Fruit fly (Drosophila melanogaster) whole organism, embryonic: ENCODE measurements around the gene CG32206.

ENCODE experiments used
- ATbp ChIP-seq: fragments of 200-800 bp; sonication (Bioruptor generic); optimal IDR thresholded peaks from 2 replicates; lab custom pipeline; 2017; ENCODE audit warnings: missing biosample characterization, mild to moderate bottlenecking, missing genetic modification characterization, missing genetic modification reagents
- Asciz ChIP-seq: fragments of 200-800 bp; sonication (Bioruptor generic); optimal IDR thresholded peaks from 2 replicates; lab custom pipeline; 2017; ENCODE audit warnings: missing biosample characterization, mild to moderate bottlenecking, missing genetic modification characterization, missing genetic modification reagents
- Awh ChIP-seq: fragments of 200-800 bp; sonication (Bioruptor generic); IDR thresholded peaks from 2 replicates; pipeline ENCODE4, ENCODE4 v1.3.6; 2022; ENCODE audit warnings: missing biosample characterization, missing genetic modification characterization
- Blimp-1 ChIP-seq: fragments of 200-800 bp; sonication (Bioruptor generic); optimal IDR thresholded peaks from 3 replicates; lab custom pipeline; 2018; ENCODE audit warnings: missing biosample characterization, missing genetic modification characterization, mild to moderate bottlenecking, moderate library complexity, missing genetic modification reagents
- BtbVII ChIP-seq: fragments of 200-800 bp; sonication (Bioruptor generic); optimal IDR thresholded peaks from 3 replicates; lab custom pipeline; 2017; ENCODE audit warnings: missing biosample characterization, mild to moderate bottlenecking, missing genetic modification characterization
- CG10431 ChIP-seq: fragments of 200-800 bp; sonication (Bioruptor generic); optimal IDR thresholded peaks from 3 replicates; lab custom pipeline; 2018; ENCODE audit warnings: missing biosample characterization, mild to moderate bottlenecking, missing genetic modification characterization
- CG10565 ChIP-seq: fragments of 200-800 bp; sonication (Bioruptor generic); optimal IDR thresholded peaks from 3 replicates; lab custom pipeline; 2016; ENCODE audit warnings: missing biosample characterization, mild to moderate bottlenecking, missing genetic modification characterization
- CG11247 ChIP-seq: fragments of 200-800 bp; sonication (Bioruptor generic); IDR thresholded peaks from 2 replicates; pipeline ENCODE4 v1.3.6; 2022; ENCODE audit warnings: missing biosample characterization, missing genetic modification characterization
- CG12391 ChIP-seq: fragments of 200-800 bp; sonication (Bioruptor generic); optimal IDR thresholded peaks from 3 replicates; lab custom pipeline; 2018; ENCODE audit warnings: missing biosample characterization, mild to moderate bottlenecking, missing genetic modification characterization, moderate library complexity
- CG13296 ChIP-seq: fragments of 200-800 bp; sonication (Bioruptor generic); optimal IDR thresholded peaks from 3 replicates; lab custom pipeline; 2018; ENCODE audit warnings: missing biosample characterization, mild to moderate bottlenecking, missing genetic modification characterization
- CG15514 ChIP-seq: fragments of 200-800 bp; sonication (Bioruptor generic); optimal IDR thresholded peaks from 3 replicates; lab custom pipeline; 2017; ENCODE audit warnings: missing biosample characterization, missing genetic modification characterization, mild to moderate bottlenecking, moderate library complexity, missing genetic modification reagents
- CG15601 ChIP-seq: fragments of 200-800 bp; sonication (Bioruptor generic); optimal IDR thresholded peaks from 3 replicates; lab custom pipeline; 2019; ENCODE audit warnings: missing biosample characterization, mild to moderate bottlenecking, missing genetic modification characterization, moderate library complexity
- CG16813 ChIP-seq: fragments of 200-800 bp; sonication (Bioruptor generic); IDR thresholded peaks from 3 replicates; pipeline ENCODE4 v1.3.6; 2022; ENCODE audit warnings: missing biosample characterization, missing genetic modification characterization; ENCODE audit not compliant: partially characterized antibody
- CG17568 ChIP-seq: fragments of 200-800 bp; sonication (Bioruptor generic); optimal IDR thresholded peaks from 2 replicates; lab custom pipeline; 2018; ENCODE audit warnings: missing biosample characterization, mild to moderate bottlenecking, missing genetic modification characterization, moderate library complexity
- CG18262 ChIP-seq: fragments of 200-800 bp; optimal IDR thresholded peaks from 3 replicates; lab custom pipeline; 2019; ENCODE audit warnings: missing biosample characterization, mild to moderate bottlenecking, missing genetic modification characterization, moderate library complexity
- CG18599 ChIP-seq: fragments of 200-800 bp; sonication (Bioruptor generic); optimal IDR thresholded peaks from 3 replicates; lab custom pipeline; 2017; ENCODE audit warnings: missing biosample characterization, missing genetic modification characterization, mild to moderate bottlenecking, moderate library complexity, missing genetic modification reagents
- CG18619 ChIP-seq: fragments of 200-800 bp; sonication (Bioruptor generic); optimal IDR thresholded peaks from 3 replicates; lab custom pipeline; 2017; ENCODE audit warnings: missing biosample characterization, mild to moderate bottlenecking, missing genetic modification characterization
- CG2678 ChIP-seq: fragments of 200-800 bp; sonication (Bioruptor generic); optimal IDR thresholded peaks from 3 replicates; lab custom pipeline; 2019; ENCODE audit warnings: missing biosample characterization, mild to moderate bottlenecking, missing genetic modification characterization, moderate library complexity
- CG2712 ChIP-seq: fragments of 200-800 bp; optimal IDR thresholded peaks from 3 replicates; lab custom pipeline; 2019; ENCODE audit warnings: missing biosample characterization, mild to moderate bottlenecking, missing genetic modification characterization, moderate library complexity
- CG3281 ChIP-seq: fragments of 200-800 bp; sonication (Bioruptor generic); optimal IDR thresholded peaks from 3 replicates; lab custom pipeline; 2017; ENCODE audit warnings: missing biosample characterization, mild to moderate bottlenecking, missing genetic modification characterization
- CG3407 ChIP-seq: fragments of 200-800 bp; sonication (Bioruptor generic); optimal IDR thresholded peaks from 2 replicates; lab custom pipeline; 2018; ENCODE audit warnings: missing biosample characterization, mild to moderate bottlenecking, missing genetic modification characterization
- CG34224 ChIP-seq: fragments of 200-800 bp; sonication (Bioruptor generic); IDR thresholded peaks from 3 replicates; pipeline ENCODE4 v1.3.6; 2022; ENCODE audit warnings: missing biosample characterization, missing genetic modification characterization; ENCODE audit not compliant: partially characterized antibody
- CG4707 ChIP-seq: fragments of 200-800 bp; sonication (Bioruptor generic); optimal IDR thresholded peaks from 2 replicates; lab custom pipeline; 2018; ENCODE audit warnings: missing biosample characterization, mild to moderate bottlenecking, missing genetic modification characterization, moderate library complexity
- CG4854 ChIP-seq: fragments of 200-800 bp; sonication (Bioruptor generic); optimal IDR thresholded peaks from 2 replicates; lab custom pipeline; 2016; ENCODE audit warnings: missing biosample characterization, missing genetic modification characterization, inconsistent platforms
- CG6813 ChIP-seq: fragments of 200-800 bp; sonication (Bioruptor generic); optimal IDR thresholded peaks from 2 replicates; lab custom pipeline; 2017; ENCODE audit warnings: missing biosample characterization, missing genetic modification characterization, mild to moderate bottlenecking, moderate library complexity, missing genetic modification reagents
- CG6854 ChIP-seq: fragments of 200-800 bp; sonication (Bioruptor generic); optimal IDR thresholded peaks from 3 replicates; lab custom pipeline; 2017; ENCODE audit warnings: missing biosample characterization, mild to moderate bottlenecking, missing genetic modification characterization
- Dbx ChIP-seq: fragments of 200-800 bp; sonication (Bioruptor generic); IDR thresholded peaks from 3 replicates; pipeline ENCODE4 v1.3.6; 2022; ENCODE audit warnings: missing biosample characterization, missing genetic modification characterization
- Doc3 ChIP-seq: fragments of 200-800 bp; sonication (Bioruptor generic); IDR thresholded peaks from 3 replicates; pipeline ENCODE4 v1.3.6; 2022; ENCODE audit warnings: missing biosample characterization, missing genetic modification characterization; ENCODE audit not compliant: partially characterized antibody
- Drgx ChIP-seq: fragments of 200-800 bp; sonication (Bioruptor generic); IDR thresholded peaks from 2 replicates; pipeline ENCODE4 v1.3.6; 2022; ENCODE audit warnings: missing biosample characterization, missing genetic modification characterization
- Hmr ChIP-seq: fragments of 200-800 bp; sonication (Bioruptor generic); optimal IDR thresholded peaks from 3 replicates; lab custom pipeline; 2017; ENCODE audit warnings: mild to moderate bottlenecking, missing biosample characterization, missing genetic modification reagents, missing genetic modification characterization
- Med ChIP-seq: fragments of 200-800 bp; sonication (Bioruptor generic); peaks from one replicate; lab custom pipeline; 2016; ENCODE audit warnings: missing biosample characterization, missing genetic modification characterization, mild to moderate bottlenecking, inconsistent platforms, moderate library complexity
- Meics ChIP-seq: fragments of 200-800 bp; sonication (Bioruptor generic); optimal IDR thresholded peaks from 2 replicates; lab custom pipeline; 2017; ENCODE audit warnings: missing biosample characterization, mild to moderate bottlenecking, missing genetic modification characterization
- Oaz ChIP-seq: fragments of 200-800 bp; sonication (Bioruptor generic); IDR thresholded peaks from 2 replicates; pipeline ENCODE4 v1.3.6; 2022; ENCODE audit warnings: missing biosample characterization, missing genetic modification characterization
- Ptx1 ChIP-seq: fragments of 200-800 bp; sonication (Bioruptor generic); IDR thresholded peaks from 2 replicates; pipeline ENCODE4 v1.3.6; 2022; ENCODE audit warnings: missing biosample characterization, missing genetic modification characterization
- Rfx ChIP-seq: fragments of 200-800 bp; sonication (Bioruptor generic); IDR thresholded peaks from 2 replicates; pipeline ENCODE4 v1.3.6; 2022; ENCODE audit warnings: missing biosample characterization, missing genetic modification characterization
- Sox100B ChIP-seq: fragments of 200-800 bp; sonication (Bioruptor generic); optimal IDR thresholded peaks from 3 replicates; lab custom pipeline; 2018; ENCODE audit warnings: missing biosample characterization, mild to moderate bottlenecking, missing genetic modification characterization
- Vsx1 ChIP-seq: fragments of 200-800 bp; sonication (Bioruptor generic); optimal IDR thresholded peaks from 2 replicates; lab custom pipeline; 2017; ENCODE audit warnings: missing biosample characterization, mild to moderate bottlenecking, missing genetic modification characterization, missing genetic modification reagents
- ash1 ChIP-seq: fragments of 200-800 bp; sonication (Bioruptor generic); optimal IDR thresholded peaks from 2 replicates; lab custom pipeline; 2018; ENCODE audit warnings: missing biosample characterization, mild to moderate bottlenecking, missing genetic modification characterization
- cad ChIP-seq: fragments of >200 bp; optimal IDR thresholded peaks from 2 replicates; lab custom pipeline; 2017; ENCODE audit warnings: missing biosample characterization, missing genetic modification characterization
- caup ChIP-seq: fragments of 200-800 bp; sonication (Bioruptor generic); optimal IDR thresholded peaks from 3 replicates; lab custom pipeline; 2017; ENCODE audit warnings: missing biosample characterization, mild to moderate bottlenecking, missing genetic modification characterization, moderate library complexity; ENCODE audit not compliant: severe bottlenecking
- danr ChIP-seq: fragments of 200-800 bp; sonication (Bioruptor generic); IDR thresholded peaks from 2 replicates; pipeline ENCODE4 v1.3.6; 2022; ENCODE audit warnings: missing biosample characterization, missing genetic modification characterization
- dpn ChIP-seq, 2 experiments: fragments of 200-800 bp; sonication (Bioruptor generic); optimal IDR thresholded peaks; 3 replicates each; lab custom pipeline; 2016; ENCODE audit warnings: missing biosample characterization in 2 of 2, missing genetic modification characterization in 2 of 2
- lab ChIP-seq: fragments of 200-800 bp; sonication (Bioruptor generic); optimal IDR thresholded peaks from 3 replicates; lab custom pipeline; 2017; ENCODE audit warnings: missing biosample characterization, missing genetic modification characterization, mild to moderate bottlenecking, moderate library complexity, missing genetic modification reagents
- lola ChIP-seq, 3 experiments: fragments of >200 bp in 2 of 3; fragments of 200-800 bp in 1 of 3; sonication (Bioruptor generic) in 1 of 3; optimal IDR thresholded peaks; 2 replicates each; lab custom pipeline; 2017 to 2019; ENCODE audit warnings: missing biosample characterization in 3 of 3, missing genetic modification characterization in 3 of 3, mild to moderate bottlenecking in 1 of 3, moderate library complexity in 1 of 3
- mld ChIP-seq: fragments of 200-800 bp; sonication (Bioruptor generic); IDR thresholded peaks from 3 replicates; pipeline ENCODE4 v1.3.6; 2022; ENCODE audit warnings: missing biosample characterization, missing genetic modification characterization; ENCODE audit not compliant: partially characterized antibody
- nau ChIP-seq: fragments of 200-800 bp; sonication (Bioruptor generic); optimal IDR thresholded peaks from 3 replicates; lab custom pipeline; 2017; ENCODE audit warnings: missing biosample characterization, mild to moderate bottlenecking, missing genetic modification characterization, missing genetic modification reagents
- ranshi ChIP-seq: fragments of 200-800 bp; sonication (Bioruptor generic); IDR thresholded peaks from 2 replicates; pipeline ENCODE4 v1.3.6; 2022; ENCODE audit warnings: missing biosample characterization, missing genetic modification characterization
- sens ChIP-seq: fragments of 200-800 bp; sonication (Bioruptor generic); peaks from one replicate; lab custom pipeline; 2016; ENCODE audit warnings: missing biosample characterization, missing genetic modification characterization
- seq ChIP-seq: fragments of 200-800 bp; sonication (Bioruptor generic); IDR thresholded peaks from 2 replicates; pipeline ENCODE4 v1.3.6; 2022; ENCODE audit warnings: missing biosample characterization, missing genetic modification characterization
- unc-4 ChIP-seq: fragments of 200-800 bp; sonication (Bioruptor generic); IDR thresholded peaks from 2 replicates; pipeline ENCODE4 v1.3.6; 2022; ENCODE audit warnings: missing biosample characterization, missing genetic modification characterization; ENCODE audit not compliant: partially characterized antibody

CG32206 gene

dm6 chr3L:19340516-19340915 lies 72.2 kb downstream of the CG32206 start:
- TF ChIP-seq Med (GFP tag; lab: Kevin White, UChicago) (peak; percentile 64), CG10565 (GFP tag; lab: Kevin White, UChicago) (no peak), lab (GFP tag; lab: Kevin White, UChicago) (peak; percentile 63), caup (peak; percentile 43), CG17568 (peak; percentile 9), Blimp-1 (peak; percentile 6), Hmr (GFP tag; lab: Kevin White, UChicago) (peak; percentile 42), Oaz (GFP tag; lab: Robert Waterston, UW) (no peak), CG3281 (GFP tag; lab: Kevin White, UChicago) (peak; percentile 2), CG15514 (peak; percentile 44), CG15601 (tag; lab: Kevin White, UChicago) (peak; percentile 19), ATbp (GFP tag; lab: Kevin White, UChicago) (peak; percentile 64), CG2678 (tag; lab: Kevin White, UChicago) (peak; percentile 44), Dbx (GFP tag; lab: Robert Waterston, UW) (0 out of 3 replicates have a peak, but pooled peaks have one; percentile 31), CG16813 (GFP tag; lab: Robert Waterston, UW) (no peak), CG3407 (GFP tag; lab: Kevin White, UChicago) (peak; percentile 10), CG18599 (peak; percentile 70), CG18619 (peak; percentile 1), Asciz (peak; percentile 12), nau (GFP tag; lab: Kevin White, UChicago) (peak; percentile 40), BtbVII (GFP tag; lab: Kevin White, UChicago) (peak; percentile 42), CG4707 (GFP tag; lab: Kevin White, UChicago) (peak; percentile 7), CG6813 (GFP tag; lab: Kevin White, UChicago) (peak; percentile 18), Meics (GFP tag; lab: Kevin White, UChicago) (peak; percentile 15), Sox100B (peak; percentile 10), CG13296 (peak; percentile 5), CG6854 (GFP tag; lab: Kevin White, UChicago) (peak; percentile 9), seq (no peak), CG10431 (no peak), sens (GFP tag; lab: Kevin White, UChicago) (peak; percentile 72), cad (GFP tag; lab: Kevin White, UChicago) (no peak), CG11247 (GFP tag; lab: Robert Waterston, UW) (no peak), Vsx1 (GFP tag; lab: Kevin White, UChicago) (peak; percentile 44), mld (GFP tag; lab: Robert Waterston, UW) (no peak), Rfx (GFP tag; lab: Robert Waterston, UW) (no peak), Awh (GFP tag; lab: Robert Waterston, UW) (peak; percentile 48; the same call in 1 of the 2 replicates)

dm6 chr3L:19338234-19338633 lies 74.5 kb downstream of the CG32206 start:
- TF ChIP-seq ranshi (peak; percentile 48; the same call in 1 of the 2 replicates), seq (no peak), Doc3 (GFP tag; lab: Robert Waterston, UW) (no peak), CG4854 (GFP tag; lab: Kevin White, UChicago) (no peak), CG12391 (tag; lab: Kevin White, UChicago) (peak; percentile 54), CG2712 (tag; lab: Kevin White, UChicago) (peak; percentile 80), Ptx1 (GFP tag; lab: Robert Waterston, UW) (peak; percentile 78), CG18262 (tag; lab: Kevin White, UChicago) (peak; percentile 65), Drgx (GFP tag; lab: Robert Waterston, UW) (no peak), CG34224 (no peak), ash1 (GFP tag; lab: Kevin White, UChicago) (no peak), danr (GFP tag; lab: Robert Waterston, UW) (0 out of 2 replicates have a peak, but pooled peaks have one; percentile 21), CG10431 (no peak), unc-4 (no peak), lola (GFP tag; optimal IDR thresholded peaks at IDR 0.05; lab: Kevin White, UChicago) (peak in 1 of 3 experiments; percentile 47), dpn (GFP tag; optimal IDR thresholded peaks at IDR 0.05; lab: Kevin White, UChicago) (peak in 1 of 2 experiments; percentile 21)
